Worm (Caenorhabditis elegans): ENCODE results near the gene pup-2.

ce11 chrIII:5139768-5140167 is 46.0 kb upstream of the pup-2 start:
- TF ChIP-seq mab-5 (tag; optimal IDR thresholded peaks at IDR 0.05) (no peak), ztf-11 (tag; optimal IDR thresholded peaks at IDR 0.05) (no peak), sma-3 (GFP tag; optimal IDR thresholded peaks at IDR 0.05) (no peak), unc-39 (tag; optimal IDR thresholded peaks at IDR 0.05) (no peak), unc-62 (GFP tag; optimal IDR thresholded peaks at IDR 0.05) (no peak)

Measured in whole organism, L2 larva.